Worm (Caenorhabditis elegans) whole organism, young adult: Measurements from ENCODE around the gene nspg-5.

ENCODE experiments used
- B0336.3 ChIP-seq: fragments of 200-800 bp; sonication (Bioruptor generic); IDR thresholded peaks from 2 replicates; pipeline ENCODE4 v1.3.6; 2022; ENCODE audit warnings: missing genetic modification characterization, missing compliant biosample characterization
- C06A6.2 ChIP-seq: fragments of 200-800 bp; sonication (Bioruptor generic); conservative IDR thresholded peaks from 2 replicates; pipeline ENCODE4 v1.3.6; 2022; ENCODE audit warnings: missing genetic modification characterization, missing compliant biosample characterization
- D2030.7 ChIP-seq: fragments of 200-800 bp; sonication (Bioruptor generic); IDR thresholded peaks from 2 replicates; pipeline ENCODE4 v1.3.6; 2022; ENCODE audit warnings: missing genetic modification reagents, missing genetic modification characterization, missing compliant biosample characterization
- F37B4.10 ChIP-seq: fragments of 200-800 bp; sonication (Bioruptor generic); IDR thresholded peaks from 2 replicates; pipeline ENCODE4 v1.3.6; 2022; ENCODE audit warnings: missing genetic modification characterization, missing compliant biosample characterization
- F39B2.1 ChIP-seq: fragments of 200-800 bp; sonication (Bioruptor generic); IDR thresholded peaks from 2 replicates; pipeline ENCODE4 v1.3.6; 2022; ENCODE audit warnings: missing genetic modification reagents, missing genetic modification characterization, missing compliant biosample characterization
- F49E8.2 ChIP-seq: sonication (generic microtip); optimal IDR thresholded peaks from 3 replicates; lab custom pipeline; 2017; ENCODE audit warnings: missing genetic modification characterization, mild to moderate bottlenecking, missing compliant biosample characterization, antibody characterized with exemption, moderate library complexity; ENCODE audit not compliant: insufficient read depth
- F57C9.4 ChIP-seq: sonication (generic microtip); optimal IDR thresholded peaks from 2 replicates; lab custom pipeline; 2017; ENCODE audit warnings: mild to moderate bottlenecking, missing genetic modification characterization, missing compliant biosample characterization
- T07F8.4 ChIP-seq: sonication (generic microtip); optimal IDR thresholded peaks from 2 replicates; lab custom pipeline; 2016; ENCODE audit warnings: mild to moderate bottlenecking, missing genetic modification characterization, moderate library complexity, missing compliant biosample characterization
- Y67H2A.10 ChIP-seq: fragments of 200-800 bp; sonication (Bioruptor generic); conservative IDR thresholded peaks from 2 replicates; pipeline ENCODE4 v1.3.6; 2022; ENCODE audit warnings: missing genetic modification reagents, missing genetic modification characterization, missing compliant biosample characterization
- Y95B8A.8 ChIP-seq: fragments of 200-800 bp; sonication (Bioruptor generic); IDR thresholded peaks from 2 replicates; pipeline ENCODE4 v1.3.6; 2022; ENCODE audit warnings: missing genetic modification reagents, missing genetic modification characterization, missing compliant biosample characterization
- akir-1 ChIP-seq: fragments of 200-800 bp; sonication (Bioruptor generic); optimal IDR thresholded peaks from 2 replicates; lab custom pipeline; 2018; ENCODE audit warnings: mild to moderate bottlenecking, missing genetic modification characterization, moderate library complexity, missing compliant biosample characterization
- athp-1 ChIP-seq: sonication (generic microtip); optimal IDR thresholded peaks from 2 replicates; lab custom pipeline; 2017; ENCODE audit warnings: mild to moderate bottlenecking, missing genetic modification characterization, missing compliant biosample characterization
- attf-5 ChIP-seq: fragments of 200-800 bp; sonication (Bioruptor generic); optimal IDR thresholded peaks from 2 replicates; lab custom pipeline; 2018; ENCODE audit warnings: mild to moderate bottlenecking, missing genetic modification characterization, missing compliant biosample characterization
- cebp-1 ChIP-seq, 2 experiments: fragments of 200-800 bp in 1 of 2; sonication (Bioruptor generic) in 1 of 2; sonication (generic microtip) in 1 of 2; IDR thresholded peaks in 1 of 2; optimal IDR thresholded peaks in 1 of 2; 2 replicates each; pipeline versions ENCODE4 v1.3.6 to Lab custom; 2017 to 2022; ENCODE audit warnings: missing compliant biosample characterization in 2 of 2, missing genetic modification characterization in 2 of 2, mild to moderate bottlenecking in 1 of 2, missing genetic modification reagents in 1 of 2, moderate library complexity in 1 of 2
- ceh-100 ChIP-seq: fragments of 200-800 bp; sonication (Bioruptor generic); IDR thresholded peaks from 2 replicates; pipeline ENCODE4 v1.3.6; 2022; ENCODE audit warnings: missing genetic modification reagents, missing genetic modification characterization, missing compliant biosample characterization
- ceh-27 ChIP-seq: fragments of 200-800 bp; sonication (Bioruptor generic); optimal IDR thresholded peaks from 2 replicates; lab custom pipeline; 2018; ENCODE audit warnings: mild to moderate bottlenecking, missing genetic modification characterization, moderate library complexity, missing compliant biosample characterization
- ceh-40 ChIP-seq: fragments of 200-800 bp; sonication (Bioruptor generic); IDR thresholded peaks from 2 replicates; pipeline ENCODE4 v1.3.6; 2022; ENCODE audit warnings: missing genetic modification characterization, missing compliant biosample characterization
- ceh-79 ChIP-seq: sonication (generic microtip); optimal IDR thresholded peaks from 2 replicates; lab custom pipeline; 2017; ENCODE audit warnings: mild to moderate bottlenecking, missing genetic modification characterization, missing compliant biosample characterization
- dpff-1 ChIP-seq: sonication (generic microtip); optimal IDR thresholded peaks from 2 replicates; lab custom pipeline; 2017; ENCODE audit warnings: mild to moderate bottlenecking, missing genetic modification characterization, missing compliant biosample characterization
- efl-1 ChIP-seq: fragments of 150-350 bp; optimal IDR thresholded peaks from 2 replicates; lab custom pipeline; 2014; ENCODE audit warnings: missing biosample characterization, missing genetic modification reagents, missing genetic modification characterization
- egl-18 ChIP-seq: fragments of 200-800 bp; sonication (Bioruptor generic); IDR thresholded peaks from 2 replicates; pipeline ENCODE4 v1.3.6; 2022; ENCODE audit warnings: missing genetic modification reagents, missing genetic modification characterization, missing compliant biosample characterization
- egl-44 ChIP-seq: fragments of 200-800 bp; sonication (Bioruptor generic); IDR thresholded peaks from 2 replicates; pipeline ENCODE4 v1.3.6; 2022; ENCODE audit warnings: missing genetic modification reagents, missing genetic modification characterization, missing compliant biosample characterization
- fkh-3 ChIP-seq: sonication (generic microtip); optimal IDR thresholded peaks from 2 replicates; lab custom pipeline; 2016; ENCODE audit warnings: mild to moderate bottlenecking, missing genetic modification characterization, missing compliant biosample characterization
- gei-17 ChIP-seq: fragments of 200-800 bp; sonication (Bioruptor generic); optimal IDR thresholded peaks from 2 replicates; lab custom pipeline; 2018; ENCODE audit warnings: mild to moderate bottlenecking, missing genetic modification characterization, missing compliant biosample characterization
- hlh-26 ChIP-seq: fragments of 200-800 bp; sonication (Bioruptor generic); conservative IDR thresholded peaks from 2 replicates; pipeline ENCODE4 v1.3.6; 2022; ENCODE audit warnings: missing genetic modification reagents, missing genetic modification characterization, missing compliant biosample characterization
- hmg-1.2 ChIP-seq: fragments of 200-800 bp; sonication (Bioruptor generic); IDR thresholded peaks from 2 replicates; pipeline ENCODE4 v1.3.6; 2022; ENCODE audit warnings: missing genetic modification reagents, missing genetic modification characterization, missing compliant biosample characterization
- hrde-1 ChIP-seq: sonication (generic microtip); optimal IDR thresholded peaks from 2 replicates; lab custom pipeline; 2016; ENCODE audit warnings: missing genetic modification characterization, mild to moderate bottlenecking, missing compliant biosample characterization, moderate library complexity, missing genotype, missing genetic modification reagents, borderline replicate concordance
- hsf-1 ChIP-seq: fragments of 200-800 bp; sonication (Bioruptor generic); IDR thresholded peaks from 2 replicates; pipeline ENCODE4 v1.3.6; 2022; ENCODE audit warnings: missing genetic modification reagents, missing genetic modification characterization, missing compliant biosample characterization
- lin-26 ChIP-seq: fragments of 200-800 bp; sonication (Bioruptor generic); IDR thresholded peaks from 2 replicates; pipeline ENCODE4 v1.3.6; 2022; ENCODE audit warnings: missing genetic modification reagents, missing genetic modification characterization, missing compliant biosample characterization
- lin-35 ChIP-seq, 3 experiments: fragments of 150-350 bp in 2 of 3; sonication (generic microtip) in 1 of 3; optimal IDR thresholded peaks; 2 replicates each; lab custom pipeline; 2014 to 2018; ENCODE audit warnings: missing biosample characterization in 3 of 3, missing genetic modification characterization in 3 of 3, missing genetic modification reagents in 3 of 3
- lin-40 ChIP-seq: sonication (generic microtip); optimal IDR thresholded peaks from 2 replicates; lab custom pipeline; 2016; ENCODE audit warnings: missing genetic modification characterization, mild to moderate bottlenecking, missing compliant biosample characterization, missing genotype, missing genetic modification reagents
- lin-54 ChIP-seq: fragments of 200-800 bp; sonication (Bioruptor generic); optimal IDR thresholded peaks from 2 replicates; lab custom pipeline; 2018; ENCODE audit warnings: mild to moderate bottlenecking, missing genetic modification characterization, missing compliant biosample characterization
- lir-1 ChIP-seq: fragments of 200-800 bp; sonication (Bioruptor generic); conservative IDR thresholded peaks from 2 replicates; pipeline ENCODE4 v1.3.6; 2022; ENCODE audit warnings: missing genetic modification reagents, missing genetic modification characterization, missing compliant biosample characterization
- madf-6 ChIP-seq: fragments of 200-800 bp; sonication (Bioruptor generic); IDR thresholded peaks from 2 replicates; pipeline ENCODE4 v1.3.6; 2022; ENCODE audit warnings: missing genetic modification reagents, missing genetic modification characterization, missing compliant biosample characterization
- madf-8 ChIP-seq: fragments of 200-800 bp; sonication (Bioruptor generic); conservative IDR thresholded peaks from 2 replicates; pipeline ENCODE4 v1.3.6; 2022; ENCODE audit warnings: missing genetic modification reagents, missing genetic modification characterization, missing compliant biosample characterization
- mes-4 ChIP-seq: sonication (generic microtip); optimal IDR thresholded peaks from 2 replicates; lab custom pipeline; 2016; ENCODE audit warnings: missing genotype, missing genetic modification characterization, missing compliant biosample characterization
- nfya-1 ChIP-seq: sonication (generic microtip); optimal IDR thresholded peaks from 2 replicates; lab custom pipeline; 2017; ENCODE audit warnings: antibody characterized with exemption, missing compliant biosample characterization, missing genetic modification characterization, borderline replicate concordance; ENCODE audit not compliant: insufficient read depth
- nfya-2 ChIP-seq: fragments of 200-800 bp; sonication (Bioruptor generic); IDR thresholded peaks from 2 replicates; pipeline ENCODE4 v1.3.6; 2022; ENCODE audit warnings: missing genetic modification reagents, missing genetic modification characterization, missing compliant biosample characterization
- nhr-120 ChIP-seq: fragments of 200-800 bp; sonication (Bioruptor generic); IDR thresholded peaks from 2 replicates; pipeline ENCODE4 v1.3.6; 2022; ENCODE audit warnings: missing genetic modification characterization, missing compliant biosample characterization
- nhr-80 ChIP-seq: sonication (generic microtip); optimal IDR thresholded peaks from 2 replicates; lab custom pipeline; 2016; ENCODE audit warnings: missing genetic modification characterization, missing compliant biosample characterization
- pha-4 ChIP-seq: fragments of 150-350 bp; sonication (generic microtip); optimal IDR thresholded peaks from 2 replicates; lab custom pipeline; 2014; ENCODE audit warnings: missing biosample characterization, missing genetic modification reagents, missing genetic modification characterization
- sptf-2 ChIP-seq: fragments of 200-800 bp; sonication (Bioruptor generic); optimal IDR thresholded peaks from 2 replicates; lab custom pipeline; 2018; ENCODE audit warnings: mild to moderate bottlenecking, missing genetic modification characterization, missing compliant biosample characterization
- tbx-9 ChIP-seq: sonication (generic microtip); optimal IDR thresholded peaks from 2 replicates; lab custom pipeline; 2016; ENCODE audit warnings: borderline replicate concordance, missing genetic modification characterization, inconsistent platforms, missing compliant biosample characterization
- unc-130 ChIP-seq: sonication (generic microtip); optimal IDR thresholded peaks from 2 replicates; lab custom pipeline; 2016; ENCODE audit warnings: missing genetic modification reagents, missing genetic modification characterization, missing compliant biosample characterization
- ztf-18 ChIP-seq: sonication (generic microtip); optimal IDR thresholded peaks from 2 replicates; lab custom pipeline; 2016; ENCODE audit warnings: missing genotype, mild to moderate bottlenecking, missing genetic modification characterization, missing compliant biosample characterization
- ztf-22 ChIP-seq: fragments of 200-800 bp; sonication (Bioruptor generic); optimal IDR thresholded peaks from 2 replicates; lab custom pipeline; 2018; ENCODE audit warnings: mild to moderate bottlenecking, missing genetic modification characterization, moderate library complexity, missing compliant biosample characterization
- ztf-28 ChIP-seq: fragments of 200-800 bp; sonication (Bioruptor generic); IDR thresholded peaks from 2 replicates; pipeline ENCODE4 v1.3.6; 2022; ENCODE audit warnings: missing genetic modification reagents, missing genetic modification characterization, missing compliant biosample characterization
- ztf-3 ChIP-seq: fragments of 200-800 bp; sonication (Bioruptor generic); optimal IDR thresholded peaks from 2 replicates; lab custom pipeline; 2018; ENCODE audit warnings: mild to moderate bottlenecking, missing genetic modification characterization, missing compliant biosample characterization

nspg-5 gene

DNA sequence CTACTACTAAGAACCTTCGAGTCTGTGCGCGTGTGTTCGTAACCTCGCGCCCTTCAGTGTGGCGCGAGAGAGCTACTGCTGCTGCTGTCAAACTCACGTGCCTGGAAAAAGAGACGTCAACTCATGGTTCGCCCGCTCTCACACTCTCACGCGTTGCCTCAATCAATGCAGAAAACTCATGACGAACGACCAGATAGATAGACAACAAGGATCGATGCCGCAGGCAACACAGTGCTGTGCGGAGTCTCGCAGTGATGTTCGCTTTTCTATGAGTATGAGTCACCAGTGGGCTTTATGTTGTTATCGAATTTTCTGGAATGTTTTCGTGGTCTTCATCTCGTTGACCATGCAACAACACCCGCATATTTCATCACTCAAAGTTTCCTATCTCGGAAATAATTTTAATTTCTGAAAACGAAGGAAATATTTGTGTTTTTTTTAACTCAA lies 10.2 kb upstream of the nspg-5 start (continued):
- TF ChIP-seq Y95B8A.8 (GFP tag; lab: Robert Waterston, UW) (peak; percentile 80), unc-130 (GFP tag; lab: Kevin White, UChicago) (no peak), attf-5 (peak; percentile 76), ztf-28 (GFP tag; lab: Robert Waterston, UW) (no peak), C06A6.2 (GFP tag; lab: Robert Waterston, UW) (peak; percentile 81), egl-44 (GFP tag; lab: Robert Waterston, UW) (peak; percentile 81), fkh-3 (no peak), F57C9.4 (no peak), hrde-1 (tag; lab: Kevin White, UChicago) (no peak), egl-18 (GFP tag; lab: Robert Waterston, UW) (peak; percentile 70; the same call in 1 of the 2 replicates), hmg-1.2 (peak; percentile 52; the same call in 1 of the 2 replicates), nfya-1 (tag; lab: Kevin White, UChicago) (no peak), madf-6 (GFP tag; lab: Robert Waterston, UW) (no peak), gei-17 (GFP tag; lab: Kevin White, UChicago) (peak; percentile 67), lin-26 (peak; percentile 80), ztf-3 (GFP tag; lab: Kevin White, UChicago) (no peak), D2030.7 (GFP tag; lab: Robert Waterston, UW) (no peak), Y67H2A.10 (GFP tag; lab: Robert Waterston, UW) (peak; percentile 79), pha-4 (tag; lab: Kevin White, UChicago) (peak; percentile 71), T07F8.4 (tag; lab: Kevin White, UChicago) (no peak), ztf-18 (tag; lab: Kevin White, UChicago) (peak; percentile 45), ceh-79 (tag; lab: Kevin White, UChicago) (no peak), lin-35 (GFP tag; optimal IDR thresholded peaks at IDR 0.05; lab: Kevin White, UChicago) (peak in 1 of 3 experiments; percentile 71), F37B4.10 (no peak), dpff-1 (no peak), madf-8 (GFP tag; lab: Robert Waterston, UW) (no peak), hlh-26 (GFP tag; lab: Robert Waterston, UW) (no peak), tbx-9 (tag; lab: Kevin White, UChicago) (no peak), F49E8.2 (tag; lab: Kevin White, UChicago) (no peak), athp-1 (peak; percentile 66), B0336.3 (peak; percentile 88), ceh-27 (GFP tag; lab: Kevin White, UChicago) (peak; percentile 75), nhr-120 (0 out of 2 replicates have a peak, but pooled peaks have one; percentile 80), F39B2.1 (GFP tag; lab: Robert Waterston, UW) (no peak), efl-1 (GFP tag; lab: Kevin White, UChicago) (no peak), nhr-80 (tag; lab: Kevin White, UChicago) (peak; percentile 61), mes-4 (tag; lab: Kevin White, UChicago) (no peak), ceh-100 (GFP tag; lab: Robert Waterston, UW) (no peak), lin-54 (GFP tag; lab: Kevin White, UChicago) (peak; percentile 55), nfya-2 (no peak), cebp-1 (GFP tag; IDR thresholded peaks at IDR 0.05; lab: Robert Waterston, UW) (peak; percentile 62), cebp-1 (tag; optimal IDR thresholded peaks at IDR 0.05; lab: Kevin White, UChicago) (peak; percentile 92), lir-1 (GFP tag; lab: Robert Waterston, UW) (peak; percentile 78), sptf-2 (GFP tag; lab: Kevin White, UChicago) (no peak), akir-1 (no peak), ceh-40 (GFP tag; lab: Robert Waterston, UW) (no peak; the same call in 1 of the 2 replicates), ztf-22 (peak; percentile 43), lin-40 (peak; percentile 86), hsf-1 (GFP tag; lab: Robert Waterston, UW) (peak; percentile 91)
